Fruit fly (Drosophila melanogaster): ENCODE data around the gene CG6333.

The CG6333 gene

dm6 chr3L:17504538-17504937 is 18.5 kb upstream of the CG6333 start:
- TF ChIP-seq pan (optimal IDR thresholded peaks at IDR 0.05) (no peak), fru (GFP tag; optimal IDR thresholded peaks at IDR 0.05) (no peak), Myc (optimal IDR thresholded peaks at IDR 0.05) (no peak), usp (GFP tag; optimal IDR thresholded peaks at IDR 0.05) (no peak), dsf (GFP tag; optimal IDR thresholded peaks at IDR 0.05; ENCODE audit: borderline replicate concordance) (no peak), sv (GFP tag; optimal IDR thresholded peaks at IDR 0.05) (no peak), Rel (GFP tag; optimal IDR thresholded peaks at IDR 0.05) (no peak), Rel (tag; optimal IDR thresholded peaks at IDR 0.05) (no peak), psq (GFP tag; optimal IDR thresholded peaks at IDR 0.05) (no peak), woc (GFP tag; optimal IDR thresholded peaks at IDR 0.05) (no peak), OdsH (GFP tag; optimal IDR thresholded peaks at IDR 0.05) (no peak), HLH106 (tag; optimal IDR thresholded peaks at IDR 0.05) (no peak), dl (GFP tag; optimal IDR thresholded peaks at IDR 0.05; ENCODE audit: insufficient read depth in 1 of 2, partially characterized antibody in 2 of 2) (no peak), ey (GFP tag; optimal IDR thresholded peaks at IDR 0.05) (no peak), Hr78 (GFP tag; optimal IDR thresholded peaks at IDR 0.05) (no peak), jim (GFP tag; optimal IDR thresholded peaks at IDR 0.05) (no peak), sage (GFP tag; optimal IDR thresholded peaks at IDR 0.05) (no peak), tai (GFP tag; optimal IDR thresholded peaks at IDR 0.05) (no peak), N (GFP tag; optimal IDR thresholded peaks at IDR 0.05) (no peak), CrebA (GFP tag; optimal IDR thresholded peaks at IDR 0.05; ENCODE audit: borderline replicate concordance) (no peak)

dm6 chr3L:17502235-17502634 is 16.2 kb upstream of the CG6333 start:
- no peak for TF ChIP-seq Abd-B (GFP tag; optimal IDR thresholded peaks at IDR 0.05)
- TF ChIP-seq OdsH (GFP tag; optimal IDR thresholded peaks at IDR 0.05): peak; percentile 78
- TF ChIP-seq CrebA (GFP tag; optimal IDR thresholded peaks at IDR 0.05; ENCODE audit: borderline replicate concordance): no peak
- TF ChIP-seq sage (GFP tag; optimal IDR thresholded peaks at IDR 0.05): peak; percentile 49
- TF ChIP-seq CG32264 (GFP tag; optimal IDR thresholded peaks at IDR 0.05): peak; percentile 65
- TF ChIP-seq foxo (GFP tag; optimal IDR thresholded peaks at IDR 0.05): peak; percentile 20 to 82
- TF ChIP-seq dl (GFP tag; optimal IDR thresholded peaks at IDR 0.05; ENCODE audit: insufficient read depth in 1 of 2, partially characterized antibody in 2 of 2): no peak
- peak; percentile 81 for TF ChIP-seq woc (GFP tag; optimal IDR thresholded peaks at IDR 0.05)
- no peak for TF ChIP-seq N (GFP tag; optimal IDR thresholded peaks at IDR 0.05)
- peak; percentile 82 for TF ChIP-seq br (GFP tag; optimal IDR thresholded peaks at IDR 0.05)
- TF ChIP-seq rgr (GFP tag; optimal IDR thresholded peaks at IDR 0.05): peak; percentile 81
- peak; percentile 74 for TF ChIP-seq Sp1 (GFP tag; optimal IDR thresholded peaks at IDR 0.05)
- TF ChIP-seq CG9705 (GFP tag; optimal IDR thresholded peaks at IDR 0.05): no peak
- no peak for TF ChIP-seq Hr78 (GFP tag; optimal IDR thresholded peaks at IDR 0.05)
- no peak for TF ChIP-seq sv (GFP tag; optimal IDR thresholded peaks at IDR 0.05)
- TF ChIP-seq Hnf4 (GFP tag; optimal IDR thresholded peaks at IDR 0.05): peak; percentile 62
- TF ChIP-seq fru (GFP tag; optimal IDR thresholded peaks at IDR 0.05): peak; percentile 85
- peak; percentile 62 for TF ChIP-seq Rel (GFP tag; optimal IDR thresholded peaks at IDR 0.05)
- TF ChIP-seq Rel (tag; optimal IDR thresholded peaks at IDR 0.05): no peak
- TF ChIP-seq Jra (GFP tag; optimal IDR thresholded peaks at IDR 0.05): peak; percentile 43
- TF ChIP-seq Mio (GFP tag; optimal IDR thresholded peaks at IDR 0.05): no peak
- no peak for TF ChIP-seq pan (optimal IDR thresholded peaks at IDR 0.05)
- TF ChIP-seq HLH106 (tag; optimal IDR thresholded peaks at IDR 0.05): peak; percentile 78
- no peak for TF ChIP-seq Dif (GFP tag; optimal IDR thresholded peaks at IDR 0.05; ENCODE audit: partially characterized antibody)
- peak; percentile 79 for TF ChIP-seq ey (GFP tag; optimal IDR thresholded peaks at IDR 0.05)
- no peak for TF ChIP-seq brk (GFP tag; optimal IDR thresholded peaks at IDR 0.05)
- TF ChIP-seq dmrt93B (GFP tag; optimal IDR thresholded peaks at IDR 0.05): peak; percentile 26
- no peak for TF ChIP-seq usp (GFP tag; optimal IDR thresholded peaks at IDR 0.05)
- TF ChIP-seq Hr83 (GFP tag; optimal IDR thresholded peaks at IDR 0.05; ENCODE audit: poor library complexity, severe bottlenecking): peak; percentile 33
- no peak for TF ChIP-seq Dfd (GFP tag; optimal IDR thresholded peaks at IDR 0.05)
- TF ChIP-seq psq (GFP tag; optimal IDR thresholded peaks at IDR 0.05): peak; percentile 70
- no peak for TF ChIP-seq GATAd (GFP tag; optimal IDR thresholded peaks at IDR 0.05)
- no peak for TF ChIP-seq dsf (GFP tag; optimal IDR thresholded peaks at IDR 0.05; ENCODE audit: borderline replicate concordance)
- no peak for TF ChIP-seq jim (GFP tag; optimal IDR thresholded peaks at IDR 0.05)
- no peak for TF ChIP-seq Myc (optimal IDR thresholded peaks at IDR 0.05)
- TF ChIP-seq h (GFP tag; optimal IDR thresholded peaks at IDR 0.05): peak; percentile 85
- TF ChIP-seq lola (GFP tag; optimal IDR thresholded peaks at IDR 0.05): no peak
- TF ChIP-seq Vsx2 (GFP tag; optimal IDR thresholded peaks at IDR 0.05; ENCODE audit: partially characterized antibody): no peak
- TF ChIP-seq tai (GFP tag; optimal IDR thresholded peaks at IDR 0.05): peak; percentile 51

Data from whole organism, wandering third instar larva.